Worm (Caenorhabditis elegans): ENCODE data around the gene E02H9.6.

DNA sequence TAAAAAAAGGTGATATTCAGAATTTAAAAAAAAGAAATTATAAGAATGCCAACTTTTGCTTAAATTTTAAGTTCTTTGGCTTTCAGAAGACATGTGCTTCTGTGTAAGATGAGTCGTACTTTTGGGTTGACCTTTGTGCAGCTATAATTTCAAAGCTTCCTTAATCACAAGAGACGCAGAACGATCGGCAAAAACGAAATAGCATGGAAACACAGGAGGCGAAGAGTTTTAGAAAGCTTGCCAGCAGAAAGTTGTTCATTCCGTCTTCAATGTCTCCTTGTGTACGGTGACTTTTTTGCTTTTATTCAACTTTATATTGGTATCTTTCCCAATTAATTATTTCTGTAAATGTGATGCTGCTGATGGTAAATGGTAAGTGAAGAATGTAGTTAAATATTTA, 3.0 kb upstream of the E02H9.6 start:
- TF ChIP-seq him-1 (tag; optimal IDR thresholded peaks at IDR 0.05), result no peak
- no peak for TF ChIP-seq dao-5 (tag; optimal IDR thresholded peaks at IDR 0.05)

Data from whole organism, L4/young adult.